Worm (Caenorhabditis elegans) whole organism, young adult: ENCODE measurements around the gene F37C4.8.

Experiments
- B0019.2 ChIP-seq: fragments of 200-800 bp; sonication (Bioruptor generic); conservative IDR thresholded peaks from 2 replicates; pipeline ENCODE4 v1.3.6; 2022; ENCODE audit warnings: missing genetic modification reagents, missing genetic modification characterization, missing compliant biosample characterization
- Y95B8A.8 ChIP-seq: fragments of 200-800 bp; sonication (Bioruptor generic); IDR thresholded peaks from 2 replicates; pipeline ENCODE4 v1.3.6; 2022; ENCODE audit warnings: missing genetic modification reagents, missing genetic modification characterization, missing compliant biosample characterization
- athp-1 ChIP-seq: sonication (generic microtip); optimal IDR thresholded peaks from 2 replicates; lab custom pipeline; 2017; ENCODE audit warnings: mild to moderate bottlenecking, missing genetic modification characterization, missing compliant biosample characterization
- ceh-27 ChIP-seq: fragments of 200-800 bp; sonication (Bioruptor generic); optimal IDR thresholded peaks from 2 replicates; lab custom pipeline; 2018; ENCODE audit warnings: mild to moderate bottlenecking, missing genetic modification characterization, moderate library complexity, missing compliant biosample characterization
- pha-4 ChIP-seq: fragments of 150-350 bp; sonication (generic microtip); optimal IDR thresholded peaks from 2 replicates; lab custom pipeline; 2014; ENCODE audit warnings: missing biosample characterization, missing genetic modification reagents, missing genetic modification characterization
- tbx-9 ChIP-seq: sonication (generic microtip); optimal IDR thresholded peaks from 2 replicates; lab custom pipeline; 2016; ENCODE audit warnings: borderline replicate concordance, missing genetic modification characterization, inconsistent platforms, missing compliant biosample characterization
- ztf-28 ChIP-seq: fragments of 200-800 bp; sonication (Bioruptor generic); IDR thresholded peaks from 2 replicates; pipeline ENCODE4 v1.3.6; 2022; ENCODE audit warnings: missing genetic modification reagents, missing genetic modification characterization, missing compliant biosample characterization

DNA sequence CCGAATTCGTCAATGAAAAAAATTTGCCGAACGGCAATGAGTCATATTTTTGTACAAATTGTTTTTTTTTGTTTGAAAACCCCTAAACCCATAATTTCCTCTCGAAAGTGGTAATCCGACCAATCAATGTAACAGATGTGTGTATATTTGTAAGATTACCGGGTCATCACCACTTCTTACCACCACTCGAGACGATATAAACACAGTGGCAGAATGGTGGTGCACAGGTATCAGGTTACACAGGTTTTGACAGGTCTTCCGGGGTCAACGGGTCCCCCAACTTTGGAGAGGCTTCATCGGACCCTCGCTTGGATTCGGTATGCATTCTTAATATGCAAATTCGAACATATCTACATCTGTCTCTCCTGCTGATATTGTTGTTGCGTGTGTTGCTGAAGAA, 42.3 kb downstream of the F37C4.8 start:
- TF ChIP-seq Y95B8A.8 (GFP tag; lab: Robert Waterston, UW) (no peak), tbx-9 (tag; lab: Kevin White, UChicago) (no peak), pha-4 (tag; lab: Kevin White, UChicago) (no peak), ztf-28 (GFP tag; lab: Robert Waterston, UW) (no peak), athp-1 (tag; lab: Kevin White, UChicago) (no peak), B0019.2 (no peak), ceh-27 (GFP tag; lab: Kevin White, UChicago) (no peak)
